Fruit fly (Drosophila melanogaster) whole organism, pupa: ENCODE data around the gene CG5746.

ENCODE experiments used
- CG10348 ChIP-seq: fragments of 200-800 bp; sonication (Bioruptor generic); IDR thresholded peaks from 2 replicates; pipeline ENCODE4 v1.3.6; 2022; ENCODE audit warnings: missing biosample characterization, missing genetic modification characterization
- CG12605 ChIP-seq: fragments of 200-800 bp; sonication (Bioruptor generic); IDR thresholded peaks from 2 replicates; pipeline ENCODE4 v1.3.6; 2022; ENCODE audit warnings: missing biosample characterization, missing genetic modification characterization
- CG13204 ChIP-seq: fragments of 200-800 bp; sonication (Bioruptor generic); optimal IDR thresholded peaks from 2 replicates; lab custom pipeline; 2018; ENCODE audit warnings: missing biosample characterization, mild to moderate bottlenecking, missing genetic modification characterization, moderate library complexity
- CG14655 ChIP-seq: fragments of 200-800 bp; sonication (Bioruptor generic); optimal IDR thresholded peaks from 3 replicates; lab custom pipeline; 2017; ENCODE audit warnings: mild to moderate bottlenecking, missing biosample characterization, missing genetic modification reagents, missing genetic modification characterization
- CG15710 ChIP-seq: fragments of 200-800 bp; sonication (Bioruptor generic); optimal IDR thresholded peaks from 2 replicates; lab custom pipeline; 2018; ENCODE audit warnings: missing biosample characterization, mild to moderate bottlenecking, missing genetic modification characterization, moderate library complexity
- CG17806 ChIP-seq: fragments of 200-800 bp; sonication (Bioruptor generic); optimal IDR thresholded peaks from 2 replicates; lab custom pipeline; 2018; ENCODE audit warnings: missing biosample characterization, mild to moderate bottlenecking, missing genetic modification characterization, moderate library complexity
- CG32121 ChIP-seq: fragments of 200-800 bp; sonication (Bioruptor generic); IDR thresholded peaks from 2 replicates; pipeline ENCODE4 v1.3.6; 2022; ENCODE audit warnings: missing biosample characterization, missing genetic modification characterization
- CG34367 ChIP-seq: fragments of 200-800 bp; sonication (Bioruptor generic); optimal IDR thresholded peaks from 2 replicates; lab custom pipeline; 2018; ENCODE audit warnings: missing biosample characterization, mild to moderate bottlenecking, missing genetic modification characterization
- CG4496 ChIP-seq: fragments of 200-800 bp; sonication (Bioruptor generic); IDR thresholded peaks from 3 replicates; pipeline ENCODE4 v1.3.6; 2022; ENCODE audit warnings: missing biosample characterization, missing genetic modification characterization
- CG8159 ChIP-seq: fragments of 200-800 bp; sonication (Bioruptor generic); optimal IDR thresholded peaks from 3 replicates; lab custom pipeline; 2018; ENCODE audit warnings: missing biosample characterization, mild to moderate bottlenecking, missing genetic modification characterization, moderate library complexity
- CG8301 ChIP-seq: fragments of 200-800 bp; sonication (Bioruptor generic); optimal IDR thresholded peaks from 2 replicates; lab custom pipeline; 2018; ENCODE audit warnings: missing biosample characterization, mild to moderate bottlenecking, missing genetic modification characterization
- CG9948 ChIP-seq: fragments of 200-800 bp; sonication (Bioruptor generic); optimal IDR thresholded peaks from 2 replicates; lab custom pipeline; 2018; ENCODE audit warnings: missing biosample characterization, mild to moderate bottlenecking, missing genetic modification characterization, moderate library complexity
- D1 ChIP-seq: fragments of 200-800 bp; sonication (Bioruptor generic); optimal IDR thresholded peaks from 2 replicates; lab custom pipeline; 2018; ENCODE audit warnings: missing biosample characterization, mild to moderate bottlenecking, missing genetic modification characterization, moderate library complexity
- EcR ChIP-seq: fragments of 200-800 bp; sonication (Bioruptor generic); optimal IDR thresholded peaks from 3 replicates; lab custom pipeline; 2019; ENCODE audit warnings: missing biosample characterization, missing genetic modification characterization, mild to moderate bottlenecking, moderate library complexity, missing genetic modification reagents
- Ets98B ChIP-seq: fragments of 200-800 bp; sonication (Bioruptor generic); IDR thresholded peaks from 2 replicates; pipeline ENCODE4 v1.3.6; 2022; ENCODE audit warnings: missing biosample characterization, missing genetic modification characterization
- Pif1A ChIP-seq: fragments of 200-800 bp; sonication (Bioruptor generic); optimal IDR thresholded peaks from 3 replicates; lab custom pipeline; 2016; ENCODE audit warnings: missing biosample characterization, missing genetic modification characterization
- Pif1B ChIP-seq: fragments of 200-800 bp; sonication (Bioruptor generic); optimal IDR thresholded peaks from 3 replicates; lab custom pipeline; 2016; ENCODE audit warnings: missing biosample characterization, missing genetic modification characterization
- Snoo ChIP-seq: fragments of 200-800 bp; sonication (Bioruptor generic); optimal IDR thresholded peaks from 3 replicates; lab custom pipeline; 2017; ENCODE audit warnings: missing biosample characterization, mild to moderate bottlenecking, missing genetic modification characterization, inconsistent platforms
- fd96Ca ChIP-seq: fragments of 200-800 bp; sonication (Bioruptor generic); IDR thresholded peaks from 3 replicates; pipeline ENCODE4 v1.3.6; 2022; ENCODE audit warnings: missing biosample characterization, missing genetic modification characterization
- gl ChIP-seq: fragments of 200-800 bp; sonication (Bioruptor generic); optimal IDR thresholded peaks from 2 replicates; lab custom pipeline; 2018; ENCODE audit warnings: missing biosample characterization, mild to moderate bottlenecking, missing genetic modification characterization
- rn ChIP-seq: fragments of 200-800 bp; sonication (Bioruptor generic); IDR thresholded peaks from 2 replicates; pipeline ENCODE4 v1.3.6; 2022; ENCODE audit warnings: missing biosample characterization, missing genetic modification characterization

The CG5746 gene

dm6 chr3R:24348420-24349190 is at the start of gene CG5746, which contains the start of gene CG6454:
Gene CG5746, minus strand, starts transcription at chr3R:24348791.
Gene CG6454, plus strand, starts transcription at chr3R:24349182.
- TF ChIP-seq CG4496 (0 out of 3 replicates have a peak, but pooled peaks have one; percentile 12), CG15710 (tag; lab: Kevin White, UChicago) (peak; percentile 38), CG10348 (GFP tag; lab: Robert Waterston, UW) (no peak)

dm6 chr3R:24392207-24392939 is 43.8 kb upstream of the CG5746 start, which contains the start of gene CG13616:
Gene CG13616, plus strand, starts transcription at chr3R:24392889.
- TF ChIP-seq CG34367 (tag; lab: Kevin White, UChicago), result no peak
- TF ChIP-seq gl, result no peak
- TF ChIP-seq CG13204 (GFP tag; lab: Kevin White, UChicago), result no peak
- TF ChIP-seq CG32121 (GFP tag; lab: Robert Waterston, UW), result no peak

- TF ChIP-seq gl (no peak), Snoo (tag; lab: Kevin White, UChicago) (no peak), CG32121 (GFP tag; lab: Robert Waterston, UW) (no peak), Pif1B (GFP tag; lab: Kevin White, UChicago) (no peak), Pif1A (no peak)
Observed at dm6 chr3R:24390239-24390638, 41.6 kb upstream of the CG5746 start, which contains the start of the genes CG5768 and CG13615. Gene CG5768, minus strand, starts transcription at chr3R:24390339. Gene CG13615, plus strand, starts transcription at chr3R:24390518.

- no peak for TF ChIP-seq CG13204 (GFP tag; lab: Kevin White, UChicago)
- no peak for TF ChIP-seq CG4496
- no peak for TF ChIP-seq rn (GFP tag; lab: Robert Waterston, UW)
- no peak for TF ChIP-seq fd96Ca (GFP tag; lab: Robert Waterston, UW)
- TF ChIP-seq Ets98B, result no peak
- no peak for TF ChIP-seq CG9948 (tag; lab: Kevin White, UChicago)
- no peak for TF ChIP-seq CG12605 (GFP tag; lab: Robert Waterston, UW)
- TF ChIP-seq Pif1A, result no peak
- no peak for TF ChIP-seq CG8159
- TF ChIP-seq D1, result no peak
- no peak for TF ChIP-seq Snoo (tag; lab: Kevin White, UChicago)
- TF ChIP-seq CG15710 (tag; lab: Kevin White, UChicago), result no peak
- no peak for TF ChIP-seq CG17806 (tag; lab: Kevin White, UChicago)
- TF ChIP-seq CG34367 (tag; lab: Kevin White, UChicago), result no peak
Observed at dm6 chr3R:24386434-24386833, 37.8 kb upstream of the CG5746 start.

dm6 chr3R:24384952-24385351 is 36.4 kb upstream of the CG5746 start, which contains the start of gene CG17780:
Gene CG17780, minus strand, starts transcription at chr3R:24385052.
- TF ChIP-seq CG12605 (GFP tag; lab: Robert Waterston, UW), result no peak
- no peak for TF ChIP-seq rn (GFP tag; lab: Robert Waterston, UW)
- no peak for TF ChIP-seq CG32121 (GFP tag; lab: Robert Waterston, UW)
- TF ChIP-seq CG8159, result no peak
- no peak for TF ChIP-seq D1
- no peak for TF ChIP-seq Pif1A
- no peak for TF ChIP-seq fd96Ca (GFP tag; lab: Robert Waterston, UW)
- TF ChIP-seq gl, result no peak
- TF ChIP-seq CG9948 (tag; lab: Kevin White, UChicago), result no peak
- no peak for TF ChIP-seq CG17806 (tag; lab: Kevin White, UChicago)
- TF ChIP-seq Ets98B, result no peak
- TF ChIP-seq, all 21 proteins: peak for 0

dm6 chr3R:24376565-24376964 is 28.0 kb upstream of the CG5746 start, which contains the start of gene CG33342:
Gene CG33342, plus strand, starts transcription at chr3R:24376865.
- TF ChIP-seq CG13204 (GFP tag; lab: Kevin White, UChicago) (no peak), CG8301 (no peak), Pif1B (GFP tag; lab: Kevin White, UChicago) (no peak), CG14655 (no peak), Snoo (tag; lab: Kevin White, UChicago) (no peak), CG15710 (tag; lab: Kevin White, UChicago) (no peak)

dm6 chr3R:24375561-24375960 is 27.0 kb upstream of the CG5746 start, which contains the start of gene CG17781:
Gene CG17781, minus strand, starts transcription at chr3R:24375661.
- no peak for TF ChIP-seq Pif1A
- no peak for TF ChIP-seq D1
- TF ChIP-seq EcR (GFP tag; lab: Kevin White, UChicago), result no peak
- no peak for TF ChIP-seq Ets98B
- TF ChIP-seq CG4496, result no peak
- TF ChIP-seq CG32121 (GFP tag; lab: Robert Waterston, UW), result no peak
- TF ChIP-seq rn (GFP tag; lab: Robert Waterston, UW), result no peak
- no peak for TF ChIP-seq Pif1B (GFP tag; lab: Kevin White, UChicago)
- no peak for TF ChIP-seq Snoo (tag; lab: Kevin White, UChicago)
- no peak for TF ChIP-seq CG9948 (tag; lab: Kevin White, UChicago)
- TF ChIP-seq CG8301, result no peak
- no peak for TF ChIP-seq CG15710 (tag; lab: Kevin White, UChicago)
- TF ChIP-seq gl, result no peak
- no peak for TF ChIP-seq CG12605 (GFP tag; lab: Robert Waterston, UW)
- TF ChIP-seq CG14655, result no peak
- TF ChIP-seq CG10348 (GFP tag; lab: Robert Waterston, UW), result no peak
- no peak for TF ChIP-seq fd96Ca (GFP tag; lab: Robert Waterston, UW)
- TF ChIP-seq, all 21 proteins: peak for 0
